Fruit fly (Drosophila melanogaster): ENCODE results near the gene CG17097.

DNA sequence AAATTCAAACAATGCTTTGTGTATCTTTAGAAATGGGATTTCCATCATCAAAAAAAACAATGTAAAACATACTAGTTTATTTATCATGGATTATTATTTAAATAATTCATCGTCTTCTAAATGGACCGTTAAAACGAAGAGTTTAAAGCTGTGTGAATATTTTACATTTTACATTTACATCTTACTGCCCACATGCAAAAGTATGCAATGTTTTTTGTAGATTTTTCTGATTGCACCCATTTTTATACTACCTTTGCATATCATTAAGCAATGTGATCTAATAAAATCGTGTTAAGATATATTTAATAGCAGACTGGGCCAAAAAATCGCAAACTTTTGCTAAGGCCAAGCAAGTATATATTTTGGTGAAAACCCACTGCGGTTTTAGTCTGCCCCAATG is 25.3 kb downstream of the CG17097 start:
- TF ChIP-seq h (GFP tag; optimal IDR thresholded peaks at IDR 0.05) (no peak), psq (GFP tag; optimal IDR thresholded peaks at IDR 0.05) (no peak), foxo (GFP tag; optimal IDR thresholded peaks at IDR 0.05) (no peak), Hr78 (GFP tag; optimal IDR thresholded peaks at IDR 0.05) (no peak), OdsH (GFP tag; optimal IDR thresholded peaks at IDR 0.05) (no peak), fru (GFP tag; optimal IDR thresholded peaks at IDR 0.05) (no peak), usp (GFP tag; optimal IDR thresholded peaks at IDR 0.05) (no peak), tai (GFP tag; optimal IDR thresholded peaks at IDR 0.05) (no peak), N (GFP tag; optimal IDR thresholded peaks at IDR 0.05) (no peak), dsf (GFP tag; optimal IDR thresholded peaks at IDR 0.05; ENCODE audit: borderline replicate concordance) (no peak), lola (GFP tag; optimal IDR thresholded peaks at IDR 0.05) (no peak), pan (optimal IDR thresholded peaks at IDR 0.05) (no peak), Vsx2 (GFP tag; optimal IDR thresholded peaks at IDR 0.05; ENCODE audit: partially characterized antibody) (no peak)

Data from whole organism, wandering third instar larva.